Worm (Caenorhabditis elegans): ENCODE results near the gene C10G8.8.

DNA sequence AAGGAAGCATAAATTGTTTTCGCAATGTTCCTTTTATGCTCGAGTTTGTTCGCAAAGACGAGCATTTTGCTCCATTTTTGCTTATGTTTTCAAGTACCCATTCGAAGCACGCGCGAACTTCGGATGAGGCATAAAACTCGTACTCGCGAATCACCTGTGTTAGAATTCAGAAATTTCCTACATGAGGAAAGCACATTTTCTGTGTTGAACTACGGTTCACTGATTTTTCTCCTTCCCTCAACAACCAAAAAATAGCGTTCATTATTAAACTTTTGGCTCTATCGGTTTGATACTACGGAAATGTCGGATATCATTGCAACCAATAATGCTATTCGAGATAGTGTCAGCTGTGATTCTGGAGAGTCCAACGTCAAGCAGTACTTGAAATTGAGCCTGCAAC, 6.4 kb upstream of the C10G8.8 start, which contains the start of gene srg-28:
- TF ChIP-seq tab-1 (GFP tag; IDR thresholded peaks at IDR 0.05) = no peak
- no peak for TF ChIP-seq klf-2 (GFP tag; conservative IDR thresholded peaks at IDR 0.05)
- no peak for TF ChIP-seq med-1 (GFP tag; optimal IDR thresholded peaks at IDR 0.05; ENCODE audit: insufficient read depth)
- no peak for TF ChIP-seq ztf-29 (GFP tag; IDR thresholded peaks at IDR 0.05)
